Fruit fly (Drosophila melanogaster) whole organism, embryonic: Measurements from ENCODE around the gene kairos.

ENCODE experiments used
- Abd-B ChIP-seq: fragments of 200-800 bp; sonication (Bioruptor generic); optimal IDR thresholded peaks from 2 replicates; lab custom pipeline; 2018; ENCODE audit warnings: missing biosample characterization, mild to moderate bottlenecking, missing genetic modification characterization, moderate library complexity
- B-H2 ChIP-seq: fragments of 200-800 bp; sonication (Bioruptor generic); optimal IDR thresholded peaks from 2 replicates; lab custom pipeline; 2018; ENCODE audit warnings: missing biosample characterization, mild to moderate bottlenecking, missing genetic modification characterization
- CG10431 ChIP-seq: fragments of 200-800 bp; sonication (Bioruptor generic); optimal IDR thresholded peaks from 3 replicates; lab custom pipeline; 2018; ENCODE audit warnings: missing biosample characterization, mild to moderate bottlenecking, missing genetic modification characterization
- CG12391 ChIP-seq: fragments of 200-800 bp; sonication (Bioruptor generic); optimal IDR thresholded peaks from 3 replicates; lab custom pipeline; 2018; ENCODE audit warnings: missing biosample characterization, mild to moderate bottlenecking, missing genetic modification characterization, moderate library complexity
- CG12744 ChIP-seq: fragments of 200-800 bp; sonication (Bioruptor generic); optimal IDR thresholded peaks from 2 replicates; lab custom pipeline; 2016; ENCODE audit warnings: missing biosample characterization, missing genetic modification characterization
- CG12769 ChIP-seq: fragments of 200-800 bp; sonication (Bioruptor generic); optimal IDR thresholded peaks from 2 replicates; lab custom pipeline; 2019; ENCODE audit warnings: missing biosample characterization, mild to moderate bottlenecking, missing genetic modification characterization, moderate library complexity
- CG13123 ChIP-seq: fragments of 200-800 bp; sonication (Bioruptor generic); optimal IDR thresholded peaks from 2 replicates; lab custom pipeline; 2016; ENCODE audit warnings: missing biosample characterization, missing genetic modification characterization
- CG14014 ChIP-seq: fragments of 200-800 bp; sonication (Bioruptor generic); IDR thresholded peaks from 2 replicates; pipeline ENCODE4 v1.3.6; 2022; ENCODE audit warnings: missing biosample characterization, missing genetic modification characterization
- CG1603 ChIP-seq: fragments of 200-800 bp; sonication (Bioruptor generic); optimal IDR thresholded peaks from 2 replicates; lab custom pipeline; 2019; ENCODE audit warnings: missing biosample characterization, mild to moderate bottlenecking, missing genetic modification characterization, moderate library complexity
- CG17829 ChIP-seq: fragments of 200-800 bp; optimal IDR thresholded peaks from 2 replicates; lab custom pipeline; 2019; ENCODE audit warnings: missing biosample characterization, mild to moderate bottlenecking, missing genetic modification characterization, moderate library complexity
- CG18476 ChIP-seq: fragments of 200-800 bp; sonication (Bioruptor generic); optimal IDR thresholded peaks from 2 replicates; lab custom pipeline; 2016; ENCODE audit warnings: missing biosample characterization, mild to moderate bottlenecking, missing genetic modification characterization
- CG2120 ChIP-seq: fragments of 200-800 bp; sonication (Bioruptor generic); optimal IDR thresholded peaks from 3 replicates; lab custom pipeline; 2016; ENCODE audit warnings: missing biosample characterization, missing genetic modification characterization
- CG2202 ChIP-seq: fragments of 200-800 bp; sonication (Bioruptor generic); optimal IDR thresholded peaks from 2 replicates; lab custom pipeline; 2018; ENCODE audit warnings: missing biosample characterization, mild to moderate bottlenecking, missing genetic modification characterization
- CG2712 ChIP-seq: fragments of 200-800 bp; optimal IDR thresholded peaks from 3 replicates; lab custom pipeline; 2019; ENCODE audit warnings: missing biosample characterization, mild to moderate bottlenecking, missing genetic modification characterization, moderate library complexity
- CG30020 ChIP-seq: fragments of 200-800 bp; optimal IDR thresholded peaks from 2 replicates; lab custom pipeline; 2019; ENCODE audit warnings: missing biosample characterization, mild to moderate bottlenecking, missing genetic modification characterization, moderate library complexity
- CG31388 ChIP-seq: fragments of 200-800 bp; sonication (Bioruptor generic); optimal IDR thresholded peaks from 2 replicates; lab custom pipeline; 2016; ENCODE audit warnings: missing biosample characterization, missing genetic modification characterization
- CG3163 ChIP-seq: fragments of 200-800 bp; sonication (Bioruptor generic); optimal IDR thresholded peaks from 3 replicates; lab custom pipeline; 2016; ENCODE audit warnings: missing biosample characterization, missing genetic modification characterization
- CG32772 ChIP-seq: fragments of 200-800 bp; sonication (Bioruptor generic); IDR thresholded peaks from 2 replicates; pipeline ENCODE4 v1.3.6; 2022; ENCODE audit warnings: missing biosample characterization, missing genetic modification characterization
- CG34376 ChIP-seq: fragments of 200-800 bp; sonication (Bioruptor generic); optimal IDR thresholded peaks from 2 replicates; lab custom pipeline; 2018; ENCODE audit warnings: missing biosample characterization, mild to moderate bottlenecking, missing genetic modification characterization
- CG4424 ChIP-seq: fragments of 200-800 bp; sonication (Bioruptor generic); optimal IDR thresholded peaks from 3 replicates; lab custom pipeline; 2016; ENCODE audit warnings: missing biosample characterization, missing genetic modification characterization
- CG5180 ChIP-seq: fragments of 200-800 bp; sonication (Bioruptor generic); optimal IDR thresholded peaks from 3 replicates; lab custom pipeline; 2017; ENCODE audit warnings: missing biosample characterization, missing genetic modification characterization, mild to moderate bottlenecking, moderate library complexity, missing genetic modification reagents
- CG7271 ChIP-seq: fragments of 200-800 bp; sonication (Bioruptor generic); optimal IDR thresholded peaks from 2 replicates; lab custom pipeline; 2018; ENCODE audit warnings: missing biosample characterization, mild to moderate bottlenecking, missing genetic modification characterization, moderate library complexity
- CG9437 ChIP-seq: fragments of 200-800 bp; sonication (Bioruptor generic); optimal IDR thresholded peaks from 2 replicates; lab custom pipeline; 2018; ENCODE audit warnings: missing biosample characterization, mild to moderate bottlenecking, missing genetic modification characterization
- CrebB ChIP-seq: fragments of 200-800 bp; sonication (Bioruptor generic); optimal IDR thresholded peaks from 3 replicates; lab custom pipeline; 2018; ENCODE audit warnings: missing biosample characterization, mild to moderate bottlenecking, missing genetic modification characterization
- Dad ChIP-seq: fragments of 200-800 bp; sonication (Bioruptor generic); optimal IDR thresholded peaks from 3 replicates; lab custom pipeline; 2016; ENCODE audit warnings: missing biosample characterization, missing genetic modification characterization
- Dfd ChIP-seq, 2 experiments: fragments of >200 bp; optimal IDR thresholded peaks; 2 replicates each; lab custom pipeline; 2017; ENCODE audit warnings: missing biosample characterization in 2 of 2, missing genetic modification characterization in 2 of 2
- Dip3 ChIP-seq: fragments of 200-800 bp; sonication (Bioruptor generic); optimal IDR thresholded peaks from 3 replicates; lab custom pipeline; 2016; ENCODE audit warnings: missing biosample characterization, missing genetic modification characterization
- E2f1 ChIP-seq: fragments of 200-800 bp; sonication (Bioruptor generic); IDR thresholded peaks from 2 replicates; pipeline ENCODE4 v1.3.6; 2022; ENCODE audit warnings: missing biosample characterization, missing genetic modification characterization
- Ets65A ChIP-seq: fragments of 200-800 bp; sonication (Bioruptor generic); peaks from one replicate; lab custom pipeline; 2016; ENCODE audit warnings: missing biosample characterization, missing genetic modification characterization
- Hr3 ChIP-seq: fragments of 200-800 bp; sonication (Bioruptor generic); optimal IDR thresholded peaks from 3 replicates; lab custom pipeline; 2016; ENCODE audit warnings: missing biosample characterization, missing genetic modification characterization
- Lhr ChIP-seq: fragments of 200-800 bp; sonication (Bioruptor generic); optimal IDR thresholded peaks from 3 replicates; lab custom pipeline; 2017; ENCODE audit warnings: mild to moderate bottlenecking, missing biosample characterization, missing genetic modification reagents, missing genetic modification characterization
- Max ChIP-seq: fragments of 200-800 bp; sonication (Bioruptor generic); optimal IDR thresholded peaks from 2 replicates; lab custom pipeline; 2016; ENCODE audit warnings: missing biosample characterization, mild to moderate bottlenecking, missing genetic modification characterization
- Med ChIP-seq: fragments of 200-800 bp; sonication (Bioruptor generic); peaks from one replicate; lab custom pipeline; 2016; ENCODE audit warnings: missing biosample characterization, missing genetic modification characterization, mild to moderate bottlenecking, inconsistent platforms, moderate library complexity
- Mes4 ChIP-seq: fragments of 200-800 bp; sonication (Bioruptor generic); optimal IDR thresholded peaks from 2 replicates; lab custom pipeline; 2016; ENCODE audit warnings: missing biosample characterization, missing genetic modification characterization
- Nf-YC ChIP-seq: fragments of 200-800 bp; optimal IDR thresholded peaks from 3 replicates; lab custom pipeline; 2019; ENCODE audit warnings: missing biosample characterization, mild to moderate bottlenecking, missing genetic modification characterization, moderate library complexity
- Rfx ChIP-seq: fragments of 200-800 bp; sonication (Bioruptor generic); IDR thresholded peaks from 2 replicates; pipeline ENCODE4 v1.3.6; 2022; ENCODE audit warnings: missing biosample characterization, missing genetic modification characterization
- Scr ChIP-seq: fragments of 200-800 bp; sonication (Bioruptor generic); IDR thresholded peaks from 2 replicates; pipeline ENCODE4 v1.3.6; 2022; ENCODE audit warnings: missing biosample characterization, missing genetic modification characterization; ENCODE audit not compliant: partially characterized antibody
- Sry-β ChIP-seq: fragments of 200-800 bp; sonication (Bioruptor generic); optimal IDR thresholded peaks from 2 replicates; lab custom pipeline; 2018; ENCODE audit warnings: missing biosample characterization, mild to moderate bottlenecking, missing genetic modification characterization, moderate library complexity
- ara ChIP-seq: fragments of 200-800 bp; sonication (Bioruptor generic); IDR thresholded peaks from 2 replicates; pipeline ENCODE4 v1.3.6; 2022; ENCODE audit warnings: missing biosample characterization, missing genetic modification characterization
- chif ChIP-seq, 2 experiments: fragments of 200-800 bp; sonication (Bioruptor generic); optimal IDR thresholded peaks; 3 replicates each; lab custom pipeline; 2016; ENCODE audit warnings: missing biosample characterization in 2 of 2, missing genetic modification characterization in 2 of 2
- ci ChIP-seq: fragments of 200-800 bp; sonication (Bioruptor generic); IDR thresholded peaks from 3 replicates; pipeline ENCODE4 v1.3.6; 2022; ENCODE audit warnings: missing biosample characterization, missing genetic modification characterization
- en ChIP-seq: fragments of 200-800 bp; sonication (Bioruptor generic); optimal IDR thresholded peaks from 2 replicates; lab custom pipeline; 2016; ENCODE audit warnings: missing biosample characterization, missing genetic modification characterization
- hth ChIP-seq: fragments of >200 bp; optimal IDR thresholded peaks from 2 replicates; lab custom pipeline; 2017; ENCODE audit warnings: inconsistent platforms
- lab ChIP-seq: fragments of 200-800 bp; sonication (Bioruptor generic); optimal IDR thresholded peaks from 3 replicates; lab custom pipeline; 2017; ENCODE audit warnings: missing biosample characterization, missing genetic modification characterization, mild to moderate bottlenecking, moderate library complexity, missing genetic modification reagents
- otp ChIP-seq: fragments of 200-800 bp; sonication (Bioruptor generic); IDR thresholded peaks from 3 replicates; pipeline ENCODE4, ENCODE4 v1.3.6; 2022; ENCODE audit warnings: missing biosample characterization, missing genetic modification characterization
- repo ChIP-seq: fragments of 200-800 bp; sonication (Bioruptor generic); optimal IDR thresholded peaks from 2 replicates; lab custom pipeline; 2016; ENCODE audit warnings: missing biosample characterization, missing genetic modification characterization
- row ChIP-seq: fragments of 200-800 bp; sonication (Bioruptor generic); IDR thresholded peaks from 3 replicates; pipeline ENCODE4 v1.3.6; 2022; ENCODE audit warnings: missing biosample characterization, missing genetic modification characterization
- scrt ChIP-seq: fragments of 200-800 bp; sonication (Bioruptor generic); optimal IDR thresholded peaks from 2 replicates; lab custom pipeline; 2018; ENCODE audit warnings: missing biosample characterization, mild to moderate bottlenecking, missing genetic modification characterization, moderate library complexity
- sens-2 ChIP-seq: fragments of 200-800 bp; sonication (Bioruptor generic); IDR thresholded peaks from 2 replicates; pipeline ENCODE4 v1.3.6; 2022; ENCODE audit warnings: missing biosample characterization, missing genetic modification characterization
- shn ChIP-seq: fragments of 200-800 bp; sonication (Bioruptor generic); optimal IDR thresholded peaks from 3 replicates; lab custom pipeline; 2016; ENCODE audit warnings: missing biosample characterization, missing genetic modification characterization
- slp2 ChIP-seq: fragments of 200-800 bp; sonication (Bioruptor generic); optimal IDR thresholded peaks from 2 replicates; lab custom pipeline; 2016; ENCODE audit warnings: missing biosample characterization, missing genetic modification characterization
- tin ChIP-seq: fragments of 200-800 bp; sonication (Bioruptor generic); optimal IDR thresholded peaks from 3 replicates; lab custom pipeline; 2016; ENCODE audit warnings: missing biosample characterization, missing genetic modification characterization

Gene kairos

dm6 chrX:18356141-18356600 lies at the start of gene kairos (continued):
- TF ChIP-seq tin (no peak), CG12744 (GFP tag; lab: Kevin White, UChicago) (no peak), CG18476 (GFP tag; lab: Kevin White, UChicago) (no peak), CG3163 (GFP tag; lab: Kevin White, UChicago) (no peak), CG31388 (no peak), ara (GFP tag; lab: Robert Waterston, UW) (0 out of 2 replicates have a peak, but pooled peaks have one; percentile 23), Sry-β (GFP tag; lab: Kevin White, UChicago) (no peak), CG2202 (tag; lab: Kevin White, UChicago) (no peak), lab (GFP tag; lab: Kevin White, UChicago) (peak; percentile 28), Scr (GFP tag; lab: Robert Waterston, UW) (no peak), E2f1 (GFP tag; lab: Robert Waterston, UW) (no peak), Lhr (GFP tag; lab: Kevin White, UChicago) (no peak), CG5180 (GFP tag; lab: Kevin White, UChicago) (no peak), CG30020 (tag; lab: Kevin White, UChicago) (no peak), scrt (peak; percentile 67), CG4424 (GFP tag; lab: Kevin White, UChicago) (peak; percentile 36), CG14014 (GFP tag; lab: Robert Waterston, UW) (no peak), row (GFP tag; lab: Robert Waterston, UW) (no peak; the same call in 2 of the 3 replicates), Dip3 (GFP tag; lab: Kevin White, UChicago) (no peak), Max (no peak), Rfx (GFP tag; lab: Robert Waterston, UW) (0 out of 2 replicates have a peak, but pooled peaks have one; percentile 27), CrebB (tag; lab: Kevin White, UChicago) (no peak), shn (GFP tag; lab: Kevin White, UChicago) (no peak), CG13123 (GFP tag; lab: Kevin White, UChicago) (no peak), otp (GFP tag; lab: Robert Waterston, UW) (no peak), Ets65A (GFP tag; lab: Kevin White, UChicago) (peak; percentile 4), en (GFP tag; lab: Kevin White, UChicago) (no peak), CG7271 (no peak), ci (peak; percentile 48; the same call in 1 of the 3 replicates), slp2 (GFP tag; lab: Kevin White, UChicago) (no peak), Med (GFP tag; lab: Kevin White, UChicago) (peak; percentile 70), Dfd (GFP tag; optimal IDR thresholded peaks at IDR 0.05; lab: Kevin White, UChicago) (no peak), CG1603 (no peak), CG17829 (no peak), sens-2 (GFP tag; lab: Robert Waterston, UW) (0 out of 2 replicates have a peak, but pooled peaks have one; percentile 9), B-H2 (GFP tag; lab: Kevin White, UChicago) (no peak), CG12769 (tag; lab: Kevin White, UChicago) (no peak), Mes4 (no peak), CG2120 (GFP tag; lab: Kevin White, UChicago) (no peak), Hr3 (GFP tag; lab: Kevin White, UChicago) (no peak), CG9437 (GFP tag; lab: Kevin White, UChicago) (no peak), Dad (GFP tag; lab: Kevin White, UChicago) (no peak), CG32772 (GFP tag; lab: Robert Waterston, UW) (peak; percentile 16; the same call in 1 of the 2 replicates), Nf-YC (tag; lab: Kevin White, UChicago) (peak; percentile 26), repo (GFP tag; lab: Kevin White, UChicago) (no peak), CG34376 (GFP tag; lab: Kevin White, UChicago) (no peak), chif (GFP tag; optimal IDR thresholded peaks at IDR 0.05; lab: Kevin White, UChicago) (no peak), CG2712 (tag; lab: Kevin White, UChicago) (peak; percentile 27), CG12391 (no peak), CG10431 (no peak), hth (lab: Kevin White, UChicago) (no peak), Abd-B (GFP tag; lab: Kevin White, UChicago) (no peak)
